Fruit fly (Drosophila melanogaster) whole organism, wandering third instar larva: ENCODE results near the gene CG15563.
A peak's percentile ranks its signal among the peaks of the same experiment; 100 is the strongest.

Experiments used
- Jra ChIP-seq: sonication (Bioruptor generic); optimal IDR thresholded peaks from 2 replicates; lab custom pipeline; 2016; ENCODE audit warnings: missing biosample characterization, missing genetic modification characterization
- br ChIP-seq: fragments of 200-800 bp; sonication (Bioruptor generic); optimal IDR thresholded peaks from 2 replicates; lab custom pipeline; 2016; ENCODE audit warnings: missing biosample characterization, missing genetic modification characterization
- h ChIP-seq: fragments of 200-800 bp; sonication (Bioruptor generic); optimal IDR thresholded peaks from 3 replicates; lab custom pipeline; 2016; ENCODE audit warnings: missing biosample characterization, mild to moderate bottlenecking, missing genetic modification characterization

dm6 chr3R:31197142-31197994, 34.8 kb downstream of the CG15563 start:
- TF ChIP-seq Jra (no peak), br (GFP tag; lab: Kevin White, UChicago) (no peak), h (GFP tag; lab: Kevin White, UChicago) (peak; percentile 56)
